Worm (Caenorhabditis elegans) whole organism, L2 larva: ENCODE results near the gene Y39A1A.27.
A peak's percentile ranks its signal among the peaks of the same experiment; 100 is the strongest.

ENCODE experiments used
- aly-2 ChIP-seq: fragments of 150-350 bp; optimal IDR thresholded peaks from 2 replicates; lab custom pipeline; 2014; ENCODE audit warnings: missing biosample characterization, missing genetic modification characterization
- ceh-82 ChIP-seq: fragments of 150-350 bp; optimal IDR thresholded peaks from 2 replicates; lab custom pipeline; 2014; ENCODE audit warnings: missing biosample characterization, missing genetic modification characterization
- fos-1 ChIP-seq: fragments of 150-350 bp; optimal IDR thresholded peaks from 2 replicates; lab custom pipeline; 2014; ENCODE audit warnings: missing biosample characterization, missing genetic modification characterization
- lin-39 ChIP-seq: fragments of 150-350 bp; optimal IDR thresholded peaks from 2 replicates; lab custom pipeline; 2014; ENCODE audit warnings: missing biosample characterization, missing genetic modification reagents, missing genetic modification characterization
- mdl-1 ChIP-seq, 2 experiments: fragments of 150-350 bp in 1 of 2; sonication (generic microtip) in 1 of 2; optimal IDR thresholded peaks; 2 replicates each; lab custom pipeline; 2017; ENCODE audit warnings: missing biosample characterization in 2 of 2, missing genetic modification characterization in 2 of 2
- nhr-23 ChIP-seq: fragments of 150-350 bp; optimal IDR thresholded peaks from 2 replicates; lab custom pipeline; 2014; ENCODE audit warnings: missing biosample characterization, missing genetic modification reagents, missing genetic modification characterization
- nhr-77 ChIP-seq: fragments of 150-350 bp; optimal IDR thresholded peaks from 2 replicates; lab custom pipeline; 2014; ENCODE audit warnings: missing biosample characterization, missing genetic modification characterization
- unc-62 ChIP-seq: fragments of 150-350 bp; optimal IDR thresholded peaks from 2 replicates; lab custom pipeline; 2014; ENCODE audit warnings: missing biosample characterization, missing genetic modification reagents, missing genetic modification characterization
- ztf-11 ChIP-seq: sonication (generic microtip); optimal IDR thresholded peaks from 2 replicates; lab custom pipeline; 2017; ENCODE audit warnings: missing biosample characterization, missing genetic modification characterization
- ztf-4 ChIP-seq: fragments of 150-350 bp; optimal IDR thresholded peaks from 2 replicates; lab custom pipeline; 2014; ENCODE audit warnings: missing biosample characterization, missing genetic modification characterization

ce11 chrIII:10628360-10628759 lies 10.4 kb upstream of the Y39A1A.27 start:
- TF ChIP-seq unc-62 (GFP tag; lab: Kevin White, UChicago) (no peak), ceh-82 (tag; lab: Kevin White, UChicago) (no peak), mdl-1 (tag; optimal IDR thresholded peaks at IDR 0.05; lab: Kevin White, UChicago) (peak in 1 of 2 experiments; percentile 27), nhr-23 (tag; lab: Kevin White, UChicago) (no peak), ztf-11 (tag; lab: Kevin White, UChicago) (no peak), nhr-77 (tag; lab: Kevin White, UChicago) (no peak), aly-2 (tag; lab: Kevin White, UChicago) (no peak), ztf-4 (tag; lab: Kevin White, UChicago) (no peak), lin-39 (tag; lab: Kevin White, UChicago) (no peak), fos-1 (tag; lab: Kevin White, UChicago) (no peak)
